Fruit fly (Drosophila melanogaster) whole organism, embryonic: ENCODE measurements around the gene CG11085.

Experiments
- CG10654 ChIP-seq: fragments of 200-800 bp; sonication (Bioruptor generic); optimal IDR thresholded peaks from 2 replicates; lab custom pipeline; 2016; ENCODE audit warnings: missing biosample characterization, missing genetic modification characterization
- CG11695 ChIP-seq: fragments of 200-800 bp; sonication (Bioruptor generic); IDR thresholded peaks from 3 replicates; pipeline ENCODE4 v1.3.6; 2022; ENCODE audit warnings: missing biosample characterization, missing genetic modification characterization
- CG11723 ChIP-seq: fragments of 200-800 bp; sonication (Bioruptor generic); optimal IDR thresholded peaks from 2 replicates; lab custom pipeline; 2017; ENCODE audit warnings: missing biosample characterization, mild to moderate bottlenecking, missing genetic modification characterization
- CG12155 ChIP-seq: fragments of 200-800 bp; sonication (Bioruptor generic); optimal IDR thresholded peaks from 3 replicates; lab custom pipeline; 2016; ENCODE audit warnings: missing biosample characterization, missing genetic modification characterization
- CG12659 ChIP-seq: fragments of 200-800 bp; sonication (Bioruptor generic); optimal IDR thresholded peaks from 3 replicates; lab custom pipeline; 2017; ENCODE audit warnings: mild to moderate bottlenecking, missing biosample characterization, missing genetic modification reagents, missing genetic modification characterization
- CG14050 ChIP-seq: fragments of 200-800 bp; sonication (Bioruptor generic); IDR thresholded peaks from 3 replicates; pipeline ENCODE4 v1.3.6; 2022; ENCODE audit warnings: missing biosample characterization, missing genetic modification characterization
- CG1529 ChIP-seq: fragments of 200-800 bp; sonication (Bioruptor generic); optimal IDR thresholded peaks from 3 replicates; lab custom pipeline; 2018; ENCODE audit warnings: missing biosample characterization, missing genetic modification characterization
- CG1603 ChIP-seq: fragments of 200-800 bp; sonication (Bioruptor generic); optimal IDR thresholded peaks from 2 replicates; lab custom pipeline; 2019; ENCODE audit warnings: missing biosample characterization, mild to moderate bottlenecking, missing genetic modification characterization, moderate library complexity
- CG17328 ChIP-seq: fragments of 200-800 bp; sonication (Bioruptor generic); IDR thresholded peaks from 2 replicates; pipeline ENCODE4 v1.3.6; 2022; ENCODE audit warnings: missing biosample characterization, missing genetic modification characterization
- CG1792 ChIP-seq: fragments of 200-800 bp; sonication (Bioruptor generic); optimal IDR thresholded peaks from 2 replicates; lab custom pipeline; 2016; ENCODE audit warnings: missing biosample characterization, missing genetic modification characterization
- CG31388 ChIP-seq: fragments of 200-800 bp; sonication (Bioruptor generic); optimal IDR thresholded peaks from 2 replicates; lab custom pipeline; 2016; ENCODE audit warnings: missing biosample characterization, missing genetic modification characterization
- CG3163 ChIP-seq: fragments of 200-800 bp; sonication (Bioruptor generic); optimal IDR thresholded peaks from 3 replicates; lab custom pipeline; 2016; ENCODE audit warnings: missing biosample characterization, missing genetic modification characterization
- CG34422 ChIP-seq: fragments of 200-800 bp; sonication (Bioruptor generic); IDR thresholded peaks from 3 replicates; pipeline ENCODE4 v1.3.6; 2022; ENCODE audit warnings: missing biosample characterization, missing genetic modification characterization
- CG4820 ChIP-seq: fragments of 200-800 bp; sonication (Bioruptor generic); optimal IDR thresholded peaks from 3 replicates; lab custom pipeline; 2016; ENCODE audit warnings: missing biosample characterization, missing genetic modification characterization
- CG6689 ChIP-seq: fragments of 200-800 bp; sonication (Bioruptor generic); IDR thresholded peaks from 2 replicates; pipeline ENCODE4 v1.3.6; 2022; ENCODE audit warnings: missing biosample characterization, missing genetic modification characterization
- CG6854 ChIP-seq: fragments of 200-800 bp; sonication (Bioruptor generic); optimal IDR thresholded peaks from 3 replicates; lab custom pipeline; 2017; ENCODE audit warnings: missing biosample characterization, mild to moderate bottlenecking, missing genetic modification characterization
- CG8281 ChIP-seq: fragments of 200-800 bp; sonication (Bioruptor generic); optimal IDR thresholded peaks from 2 replicates; lab custom pipeline; 2018; ENCODE audit warnings: missing biosample characterization, mild to moderate bottlenecking, missing genetic modification characterization, moderate library complexity
- CG8290 ChIP-seq, 3 experiments: fragments of 200-800 bp; sonication (Bioruptor generic); optimal IDR thresholded peaks; 2 replicates each; lab custom pipeline; 2016 to 2019; ENCODE audit warnings: missing biosample characterization in 3 of 3, missing genetic modification characterization in 3 of 3, mild to moderate bottlenecking in 2 of 3, moderate library complexity in 1 of 3
- CG8478 ChIP-seq: fragments of >200 bp; optimal IDR thresholded peaks from 2 replicates; lab custom pipeline; 2018
- CG8765 ChIP-seq: fragments of 200-800 bp; sonication (Bioruptor generic); IDR thresholded peaks from 2 replicates; pipeline ENCODE4 v1.3.6; 2022; ENCODE audit warnings: missing biosample characterization, missing genetic modification characterization
- CG8924 ChIP-seq: fragments of 200-800 bp; optimal IDR thresholded peaks from 3 replicates; lab custom pipeline; 2019; ENCODE audit warnings: missing biosample characterization, mild to moderate bottlenecking, missing genetic modification characterization, moderate library complexity
- CG9437 ChIP-seq: fragments of 200-800 bp; sonication (Bioruptor generic); optimal IDR thresholded peaks from 2 replicates; lab custom pipeline; 2018; ENCODE audit warnings: missing biosample characterization, mild to moderate bottlenecking, missing genetic modification characterization
- CG9727 ChIP-seq: fragments of 200-800 bp; sonication (Bioruptor generic); optimal IDR thresholded peaks from 3 replicates; lab custom pipeline; 2017; ENCODE audit warnings: missing biosample characterization, mild to moderate bottlenecking, missing genetic modification characterization
- CrebB ChIP-seq: fragments of 200-800 bp; sonication (Bioruptor generic); optimal IDR thresholded peaks from 3 replicates; lab custom pipeline; 2018; ENCODE audit warnings: missing biosample characterization, mild to moderate bottlenecking, missing genetic modification characterization
- Dip2 ChIP-seq: fragments of 200-800 bp; sonication (Bioruptor generic); IDR thresholded peaks from 2 replicates; pipeline ENCODE4 v1.3.6; 2022; ENCODE audit warnings: missing biosample characterization, missing genetic modification characterization
- Hand ChIP-seq: fragments of 200-800 bp; sonication (Bioruptor generic); optimal IDR thresholded peaks from 2 replicates; lab custom pipeline; 2017; ENCODE audit warnings: mild to moderate bottlenecking, missing biosample characterization, missing genetic modification reagents, missing genetic modification characterization
- HmgZ ChIP-seq: fragments of 200-800 bp; sonication (Bioruptor generic); optimal IDR thresholded peaks from 2 replicates; lab custom pipeline; 2018; ENCODE audit warnings: missing biosample characterization, mild to moderate bottlenecking, missing genetic modification characterization
- Mad ChIP-seq: fragments of 200-800 bp; sonication (Bioruptor generic); optimal IDR thresholded peaks from 2 replicates; lab custom pipeline; 2016; ENCODE audit warnings: missing biosample characterization, missing genetic modification characterization
- Neu2 ChIP-seq: fragments of 200-800 bp; sonication (Bioruptor generic); optimal IDR thresholded peaks from 3 replicates; lab custom pipeline; 2016; ENCODE audit warnings: missing biosample characterization, missing genetic modification characterization, borderline replicate concordance
- Sox100B ChIP-seq: fragments of 200-800 bp; sonication (Bioruptor generic); optimal IDR thresholded peaks from 3 replicates; lab custom pipeline; 2018; ENCODE audit warnings: missing biosample characterization, mild to moderate bottlenecking, missing genetic modification characterization
- ase ChIP-seq: fragments of 200-800 bp; sonication (Bioruptor generic); IDR thresholded peaks from 3 replicates; pipeline ENCODE4 v1.3.6; 2022; ENCODE audit warnings: missing biosample characterization, missing genetic modification characterization
- ash1 ChIP-seq: fragments of 200-800 bp; sonication (Bioruptor generic); optimal IDR thresholded peaks from 2 replicates; lab custom pipeline; 2018; ENCODE audit warnings: missing biosample characterization, mild to moderate bottlenecking, missing genetic modification characterization
- bigmax ChIP-seq: fragments of 200-800 bp; sonication (Bioruptor generic); optimal IDR thresholded peaks from 2 replicates; lab custom pipeline; 2018; ENCODE audit warnings: missing biosample characterization, mild to moderate bottlenecking, missing genetic modification characterization
- chm ChIP-seq: fragments of 200-800 bp; sonication (Bioruptor generic); IDR thresholded peaks from 2 replicates; pipeline ENCODE4 v1.3.6; 2022; ENCODE audit warnings: missing biosample characterization, missing genetic modification characterization
- croc ChIP-seq: fragments of 200-800 bp; sonication (Bioruptor generic); conservative IDR thresholded peaks from 3 replicates; pipeline ENCODE4 v1.3.6; 2022; ENCODE audit warnings: missing biosample characterization, missing genetic modification characterization
- da ChIP-seq: fragments of 200-800 bp; sonication (Bioruptor generic); optimal IDR thresholded peaks from 2 replicates; lab custom pipeline; 2016; ENCODE audit warnings: missing biosample characterization, missing genetic modification characterization
- dimm ChIP-seq: fragments of 200-800 bp; sonication (Bioruptor generic); IDR thresholded peaks from 2 replicates; pipeline ENCODE4 v1.3.6; 2022; ENCODE audit warnings: missing biosample characterization, missing genetic modification characterization
- eyg ChIP-seq: fragments of 200-800 bp; sonication (Bioruptor generic); optimal IDR thresholded peaks from 3 replicates; lab custom pipeline; 2016; ENCODE audit warnings: missing biosample characterization, missing genetic modification characterization
- fd96Cb ChIP-seq: fragments of 200-800 bp; sonication (Bioruptor generic); optimal IDR thresholded peaks from 2 replicates; lab custom pipeline; 2018; ENCODE audit warnings: missing biosample characterization, mild to moderate bottlenecking, missing genetic modification characterization, moderate library complexity
- kni ChIP-seq: fragments of 200-800 bp; sonication (Bioruptor generic); optimal IDR thresholded peaks from 3 replicates; lab custom pipeline; 2017; ENCODE audit warnings: mild to moderate bottlenecking, missing biosample characterization, missing genetic modification reagents, missing genetic modification characterization
- lmd ChIP-seq: fragments of 200-800 bp; sonication (Bioruptor generic); IDR thresholded peaks from 2 replicates; pipeline ENCODE4 v1.3.6; 2022; ENCODE audit warnings: missing biosample characterization, missing genetic modification characterization
- lola ChIP-seq, 3 experiments: fragments of >200 bp in 2 of 3; fragments of 200-800 bp in 1 of 3; sonication (Bioruptor generic) in 1 of 3; optimal IDR thresholded peaks; 2 replicates each; lab custom pipeline; 2017 to 2019; ENCODE audit warnings: missing biosample characterization in 3 of 3, missing genetic modification characterization in 3 of 3, mild to moderate bottlenecking in 1 of 3, moderate library complexity in 1 of 3
- repo ChIP-seq: fragments of 200-800 bp; sonication (Bioruptor generic); optimal IDR thresholded peaks from 2 replicates; lab custom pipeline; 2016; ENCODE audit warnings: missing biosample characterization, missing genetic modification characterization
- sc ChIP-seq, 3 experiments: fragments of >200 bp in 2 of 3; fragments of 200-800 bp in 1 of 3; sonication (Bioruptor generic) in 1 of 3; optimal IDR thresholded peaks; 2 replicates in 2 of 3; 3 replicates in 1 of 3; lab custom pipeline; 2017; ENCODE audit warnings: mild to moderate bottlenecking in 1 of 3, missing biosample characterization in 1 of 3, missing genetic modification characterization in 1 of 3, missing genetic modification reagents in 1 of 3
- shn ChIP-seq: fragments of 200-800 bp; sonication (Bioruptor generic); optimal IDR thresholded peaks from 3 replicates; lab custom pipeline; 2016; ENCODE audit warnings: missing biosample characterization, missing genetic modification characterization
- sna ChIP-seq: fragments of 200-800 bp; sonication (Bioruptor generic); IDR thresholded peaks from 2 replicates; pipeline ENCODE4 v1.3.6; 2022; ENCODE audit warnings: missing biosample characterization, missing genetic modification characterization; ENCODE audit not compliant: partially characterized antibody
- tll ChIP-seq, 2 experiments: fragments of 200-800 bp in 1 of 2; fragments of >200 bp in 1 of 2; sonication (Bioruptor generic) in 1 of 2; optimal IDR thresholded peaks; 2 replicates each; lab custom pipeline; 2017 to 2019; ENCODE audit warnings: missing biosample characterization in 2 of 2, missing genetic modification characterization in 2 of 2, mild to moderate bottlenecking in 1 of 2, moderate library complexity in 1 of 2
- vvl ChIP-seq: fragments of 200-800 bp; sonication (Bioruptor generic); IDR thresholded peaks from 2 replicates; pipeline ENCODE4 v1.3.6; 2022; ENCODE audit warnings: missing biosample characterization, missing genetic modification characterization

Gene CG11085

dm6 chrX:12631317-12632156 lies 15.4 kb downstream of the CG11085 start, which contains the start of gene Tomosyn (continued):
- TF ChIP-seq lola (GFP tag; optimal IDR thresholded peaks at IDR 0.05; lab: Kevin White, UChicago), result peak in 1 of 3 experiments; percentile 24
- no peak for TF ChIP-seq CG10654 (GFP tag; lab: Kevin White, UChicago)
- TF ChIP-seq CG9437, result no peak
- no peak for TF ChIP-seq CG11723 (GFP tag; lab: Kevin White, UChicago)
- TF ChIP-seq CG8765 (GFP tag; lab: Robert Waterston, UW), result no peak
- TF ChIP-seq fd96Cb (tag; lab: Kevin White, UChicago), result peak; percentile 14
- no peak; the same call in 2 of the 3 replicates for TF ChIP-seq croc (GFP tag; lab: Robert Waterston, UW)
- TF ChIP-seq ase, result no peak
- TF ChIP-seq CG12659 (GFP tag; lab: Kevin White, UChicago), result peak; percentile 66
- TF ChIP-seq CG17328 (GFP tag; lab: Robert Waterston, UW), result 0 out of 2 replicates have a peak, but pooled peaks have one; percentile 40
- no peak for TF ChIP-seq Neu2 (GFP tag; lab: Kevin White, UChicago)
- no peak for TF ChIP-seq CG3163 (GFP tag; lab: Kevin White, UChicago)
- no peak for TF ChIP-seq CrebB (tag; lab: Kevin White, UChicago)
- no peak for TF ChIP-seq CG34422 (GFP tag; lab: Robert Waterston, UW)
- TF ChIP-seq CG8290 (GFP tag; optimal IDR thresholded peaks at IDR 0.05; lab: Kevin White, UChicago), result no peak
- TF ChIP-seq CG8290 (tag; optimal IDR thresholded peaks at IDR 0.05; lab: Kevin White, UChicago), result peak in 1 of 2 experiments; percentile 49
- TF ChIP-seq CG4820 (GFP tag; lab: Kevin White, UChicago), result peak; percentile 3
- TF ChIP-seq da, result no peak
- no peak for TF ChIP-seq CG6854 (GFP tag; lab: Kevin White, UChicago)
- peak; percentile 37 for TF ChIP-seq HmgZ (tag; lab: Kevin White, UChicago)
- TF ChIP-seq ash1 (GFP tag; lab: Kevin White, UChicago), result no peak
- no peak for TF ChIP-seq Dip2 (GFP tag; lab: Robert Waterston, UW)
- no peak for TF ChIP-seq CG8478 (lab: Kevin White, UChicago)
- TF ChIP-seq Hand (GFP tag; lab: Kevin White, UChicago), result no peak
- TF ChIP-seq CG8924 (tag; lab: Kevin White, UChicago), result peak; percentile 64
- no peak for TF ChIP-seq CG1529 (GFP tag; lab: Kevin White, UChicago)
- TF ChIP-seq Sox100B, result no peak
- peak; percentile 29 for TF ChIP-seq CG9727
- peak; percentile 7 for TF ChIP-seq Mad (GFP tag; lab: Kevin White, UChicago)
- 0 out of 2 replicates have a peak, but pooled peaks have one; percentile 52 for TF ChIP-seq sna (GFP tag; lab: Robert Waterston, UW)
- no peak for TF ChIP-seq kni (GFP tag; lab: Kevin White, UChicago)
- TF ChIP-seq vvl (GFP tag; lab: Robert Waterston, UW), result peak; percentile 33; the same call in 1 of the 2 replicates
- TF ChIP-seq CG14050 (GFP tag; lab: Robert Waterston, UW), result no peak; the same call in 2 of the 3 replicates
- no peak for TF ChIP-seq CG12155 (GFP tag; lab: Kevin White, UChicago)
- no peak for TF ChIP-seq CG11695 (GFP tag; lab: Robert Waterston, UW)
- TF ChIP-seq bigmax, result no peak
- no peak for TF ChIP-seq dimm (GFP tag; lab: Robert Waterston, UW)
- TF ChIP-seq CG31388 (GFP tag; lab: Kevin White, UChicago), result no peak
- TF ChIP-seq shn (GFP tag; lab: Kevin White, UChicago), result no peak
- no peak for TF ChIP-seq CG8281
- no peak for TF ChIP-seq repo
- no peak for TF ChIP-seq sc (optimal IDR thresholded peaks at IDR 0.05; lab: Kevin White, UChicago)
- TF ChIP-seq sc (GFP tag; optimal IDR thresholded peaks at IDR 0.05; lab: Kevin White, UChicago), result no peak
- no peak for TF ChIP-seq CG6689
- TF ChIP-seq CG1792 (GFP tag; lab: Kevin White, UChicago), result no peak
- no peak for TF ChIP-seq chm (GFP tag; lab: Robert Waterston, UW)
- peak; percentile 39; the same call in 1 of the 2 replicates for TF ChIP-seq lmd (GFP tag; lab: Robert Waterston, UW)
- no peak for TF ChIP-seq eyg (GFP tag; lab: Kevin White, UChicago)
- TF ChIP-seq CG1603, result peak; percentile 47
- no peak for TF ChIP-seq tll (GFP tag; optimal IDR thresholded peaks at IDR 0.05; lab: Kevin White, UChicago)
